Fruit fly (Drosophila melanogaster): ENCODE results near the gene CG1161.

Gene CG1161

dm6 chr3R:5399096-5399495 is 44.2 kb downstream of the CG1161 start, which contains the start of gene Or83a:
Gene Or83a (minus strand): TSS chr3R:5399196.
- no peak for TF ChIP-seq CG12768 (GFP tag; optimal IDR thresholded peaks at IDR 0.05)
- no peak for TF ChIP-seq toe (GFP tag; optimal IDR thresholded peaks at IDR 0.05)
- TF ChIP-seq cic (GFP tag; optimal IDR thresholded peaks at IDR 0.05), result no peak
- TF ChIP-seq bab1 (GFP tag; optimal IDR thresholded peaks at IDR 0.05), result no peak
- no peak for TF ChIP-seq CG14711 (tag; optimal IDR thresholded peaks at IDR 0.05)
- TF ChIP-seq Clk (GFP tag; optimal IDR thresholded peaks at IDR 0.05), result no peak
- TF ChIP-seq cnc (optimal IDR thresholded peaks at IDR 0.05), result no peak
- no peak for TF ChIP-seq CG5204 (GFP tag; optimal IDR thresholded peaks at IDR 0.05)
- TF ChIP-seq kay (GFP tag; ENCODE audit: borderline replicate concordance), result no peak
- TF ChIP-seq CG11617 (GFP tag; optimal IDR thresholded peaks at IDR 0.05), result no peak
- no peak for TF ChIP-seq pad (GFP tag; optimal IDR thresholded peaks at IDR 0.05)
- no peak for TF ChIP-seq CG1620 (GFP tag; optimal IDR thresholded peaks at IDR 0.05)

- TF ChIP-seq Mnt (GFP tag; optimal IDR thresholded peaks at IDR 0.05) (no peak), kay (GFP tag; ENCODE audit: borderline replicate concordance) (no peak), toe (GFP tag; optimal IDR thresholded peaks at IDR 0.05) (no peak), CG1620 (GFP tag; optimal IDR thresholded peaks at IDR 0.05) (no peak), CG7101 (tag; optimal IDR thresholded peaks at IDR 0.05) (no peak), cic (GFP tag; optimal IDR thresholded peaks at IDR 0.05) (no peak), CG12768 (GFP tag; optimal IDR thresholded peaks at IDR 0.05) (no peak)
Measured at dm6 chr3R:5403963-5404362, 49.1 kb downstream of the CG1161 start, which contains the start of gene CG2663. Gene CG2663 (minus strand): TSS chr3R:5404135.

All from whole organism, adult.